Fruit fly (Drosophila melanogaster): ENCODE results near the gene CG32075.
A peak's percentile ranks its signal among the peaks of the same experiment; 100 is the strongest.

CG32075 gene

dm6 chr3L:11107432-11107831 lies 42.7 kb upstream of the CG32075 start, which contains the start of gene CG32073:
CG32073 (minus strand) TSS chr3L:11107582.
- TF ChIP-seq Crg-1 (GFP tag; optimal IDR thresholded peaks at IDR 0.05) (no peak), CG12768 (GFP tag; optimal IDR thresholded peaks at IDR 0.05) (no peak), CG7045 (GFP tag; optimal IDR thresholded peaks at IDR 0.05) (no peak), CG5204 (GFP tag; optimal IDR thresholded peaks at IDR 0.05) (no peak), ovo (GFP tag; optimal IDR thresholded peaks at IDR 0.05) (no peak), CG11617 (GFP tag; optimal IDR thresholded peaks at IDR 0.05) (no peak), tj (GFP tag; optimal IDR thresholded peaks at IDR 0.05) (no peak), CG14711 (tag; optimal IDR thresholded peaks at IDR 0.05) (no peak), bab1 (GFP tag; optimal IDR thresholded peaks at IDR 0.05) (no peak), cnc (optimal IDR thresholded peaks at IDR 0.05) (no peak), CG33017 (tag; optimal IDR thresholded peaks at IDR 0.05) (no peak), pad (GFP tag; optimal IDR thresholded peaks at IDR 0.05) (no peak)

dm6 chr3L:11103773-11104172 lies 39.0 kb upstream of the CG32075 start, which contains the start of gene CG32071:
CG32071 (minus strand) TSS chr3L:11103873.
- no peak for TF ChIP-seq bab1 (GFP tag; optimal IDR thresholded peaks at IDR 0.05)
- TF ChIP-seq CG7101 (tag; optimal IDR thresholded peaks at IDR 0.05) = no peak
- no peak for TF ChIP-seq Crg-1 (GFP tag; optimal IDR thresholded peaks at IDR 0.05)
- no peak for TF ChIP-seq tj (GFP tag; optimal IDR thresholded peaks at IDR 0.05)
- TF ChIP-seq CG1620 (GFP tag; optimal IDR thresholded peaks at IDR 0.05) = no peak
- no peak for TF ChIP-seq pad (GFP tag; optimal IDR thresholded peaks at IDR 0.05)
- TF ChIP-seq CG14711 (tag; optimal IDR thresholded peaks at IDR 0.05) = no peak
- no peak for TF ChIP-seq Mnt (GFP tag; optimal IDR thresholded peaks at IDR 0.05)
- TF ChIP-seq CG5204 (GFP tag; optimal IDR thresholded peaks at IDR 0.05) = no peak
- no peak for TF ChIP-seq kay (GFP tag; ENCODE audit: borderline replicate concordance)

dm6 chr3L:11102930-11103329 lies 38.2 kb upstream of the CG32075 start, which contains the start of gene Elo68alpha:
Elo68alpha (minus strand) TSS chr3L:11103030.
- TF ChIP-seq toe (GFP tag; optimal IDR thresholded peaks at IDR 0.05) (no peak), CG7045 (GFP tag; optimal IDR thresholded peaks at IDR 0.05) (no peak), bab1 (GFP tag; optimal IDR thresholded peaks at IDR 0.05) (no peak), ovo (GFP tag; optimal IDR thresholded peaks at IDR 0.05) (no peak), CG1620 (GFP tag; optimal IDR thresholded peaks at IDR 0.05) (no peak), CG11617 (GFP tag; optimal IDR thresholded peaks at IDR 0.05) (no peak), CG14711 (tag; optimal IDR thresholded peaks at IDR 0.05) (no peak), cic (GFP tag; optimal IDR thresholded peaks at IDR 0.05) (no peak), pad (GFP tag; optimal IDR thresholded peaks at IDR 0.05) (no peak), Clk (GFP tag; optimal IDR thresholded peaks at IDR 0.05) (no peak), CG5204 (GFP tag; optimal IDR thresholded peaks at IDR 0.05) (no peak), Mnt (GFP tag; optimal IDR thresholded peaks at IDR 0.05) (no peak), CG7101 (tag; optimal IDR thresholded peaks at IDR 0.05) (no peak), Crg-1 (GFP tag; optimal IDR thresholded peaks at IDR 0.05) (no peak), kay (GFP tag; ENCODE audit: borderline replicate concordance) (no peak), CG33017 (tag; optimal IDR thresholded peaks at IDR 0.05) (no peak), Hr96 (GFP tag; optimal IDR thresholded peaks at IDR 0.05) (no peak)

- TF ChIP-seq kay (GFP tag; ENCODE audit: borderline replicate concordance) = peak; percentile 19
- TF ChIP-seq ovo (GFP tag; optimal IDR thresholded peaks at IDR 0.05) = no peak
Observed at dm6 chr3L:11101598-11101997, 36.9 kb upstream of the CG32075 start, which contains the start of gene Elo68beta. Elo68beta (minus strand) TSS chr3L:11101698.

dm6 chr3L:11097982-11098663 lies 33.4 kb upstream of the CG32075 start, which contains the start of the genes Irbp18 and APP-BP1:
Irbp18 (minus strand) TSS chr3L:11098186.
APP-BP1 (plus strand) TSS chr3L:11098412.
- TF ChIP-seq CG11617 (GFP tag; optimal IDR thresholded peaks at IDR 0.05) = peak; percentile 97
- TF ChIP-seq cnc (optimal IDR thresholded peaks at IDR 0.05) = no peak
- peak; percentile 80 for TF ChIP-seq tj (GFP tag; optimal IDR thresholded peaks at IDR 0.05)
- TF ChIP-seq Clk (GFP tag; optimal IDR thresholded peaks at IDR 0.05) = peak; percentile 85
- peak; percentile 86 for TF ChIP-seq CG33017 (tag; optimal IDR thresholded peaks at IDR 0.05)
- TF ChIP-seq toe (GFP tag; optimal IDR thresholded peaks at IDR 0.05) = peak; percentile 96
- peak; percentile 89 for TF ChIP-seq pad (GFP tag; optimal IDR thresholded peaks at IDR 0.05)
- TF ChIP-seq CG5204 (GFP tag; optimal IDR thresholded peaks at IDR 0.05) = peak; percentile 96
- peak; percentile 95 for TF ChIP-seq bab1 (GFP tag; optimal IDR thresholded peaks at IDR 0.05)
- TF ChIP-seq Mnt (GFP tag; optimal IDR thresholded peaks at IDR 0.05) = peak; percentile 89
- peak; percentile 98 for TF ChIP-seq Crg-1 (GFP tag; optimal IDR thresholded peaks at IDR 0.05)
- TF ChIP-seq CG12768 (GFP tag; optimal IDR thresholded peaks at IDR 0.05) = peak; percentile 96
- TF ChIP-seq CG14711 (tag; optimal IDR thresholded peaks at IDR 0.05) = peak; percentile 88
- TF ChIP-seq CG7045 (GFP tag; optimal IDR thresholded peaks at IDR 0.05) = peak; percentile 93
- peak; percentile 96 for TF ChIP-seq CG1620 (GFP tag; optimal IDR thresholded peaks at IDR 0.05)
- TF ChIP-seq Hr96 (GFP tag; optimal IDR thresholded peaks at IDR 0.05) = peak; percentile 92
- TF ChIP-seq CG7101 (tag; optimal IDR thresholded peaks at IDR 0.05) = peak; percentile 92
- TF ChIP-seq cic (GFP tag; optimal IDR thresholded peaks at IDR 0.05) = peak; percentile 71
- peak; percentile 84 for TF ChIP-seq ovo (GFP tag; optimal IDR thresholded peaks at IDR 0.05)
- peak; percentile 97 for TF ChIP-seq kay (GFP tag; ENCODE audit: borderline replicate concordance)

- no peak for TF ChIP-seq CG11617 (GFP tag; optimal IDR thresholded peaks at IDR 0.05)
- TF ChIP-seq CG7101 (tag; optimal IDR thresholded peaks at IDR 0.05) = peak; percentile 29
- TF ChIP-seq tj (GFP tag; optimal IDR thresholded peaks at IDR 0.05) = peak; percentile 46
- TF ChIP-seq Clk (GFP tag; optimal IDR thresholded peaks at IDR 0.05) = no peak
- TF ChIP-seq CG5204 (GFP tag; optimal IDR thresholded peaks at IDR 0.05) = no peak
- TF ChIP-seq cnc (optimal IDR thresholded peaks at IDR 0.05) = no peak
- no peak for TF ChIP-seq CG33017 (tag; optimal IDR thresholded peaks at IDR 0.05)
- no peak for TF ChIP-seq toe (GFP tag; optimal IDR thresholded peaks at IDR 0.05)
- TF ChIP-seq kay (GFP tag; ENCODE audit: borderline replicate concordance) = no peak
- peak; percentile 64 for TF ChIP-seq bab1 (GFP tag; optimal IDR thresholded peaks at IDR 0.05)
- no peak for TF ChIP-seq pad (GFP tag; optimal IDR thresholded peaks at IDR 0.05)
- no peak for TF ChIP-seq CG14711 (tag; optimal IDR thresholded peaks at IDR 0.05)
- no peak for TF ChIP-seq ovo (GFP tag; optimal IDR thresholded peaks at IDR 0.05)
- TF ChIP-seq cic (GFP tag; optimal IDR thresholded peaks at IDR 0.05) = peak; percentile 33
- TF ChIP-seq CG12768 (GFP tag; optimal IDR thresholded peaks at IDR 0.05) = peak; percentile 43
- TF ChIP-seq CG1620 (GFP tag; optimal IDR thresholded peaks at IDR 0.05) = peak; percentile 8
- TF ChIP-seq Crg-1 (GFP tag; optimal IDR thresholded peaks at IDR 0.05) = peak; percentile 54
- TF ChIP-seq Hr96 (GFP tag; optimal IDR thresholded peaks at IDR 0.05) = no peak
- no peak for TF ChIP-seq CG7045 (GFP tag; optimal IDR thresholded peaks at IDR 0.05)
- TF ChIP-seq Mnt (GFP tag; optimal IDR thresholded peaks at IDR 0.05) = peak; percentile 53
Observed at dm6 chr3L:11096195-11096908, 31.6 kb upstream of the CG32075 start, which contains the start of the genes CG46439, Iyd and CG33947. CG46439 (minus strand) TSS chr3L:11096245. Iyd (minus strand) TSS chr3L:11096245. CG33947 (plus strand) TSS chr3L:11096496.

Measured in whole organism, adult.